Fruit fly (Drosophila melanogaster) whole organism, embryonic: ENCODE results near the gene CG8100.

ENCODE experiments used
- Ada2b ChIP-seq: fragments of 200-800 bp; sonication (Bioruptor generic); IDR thresholded peaks from 2 replicates; pipeline ENCODE4 v1.3.6; 2022; ENCODE audit warnings: missing biosample characterization, missing genetic modification characterization
- Antp ChIP-seq: fragments of 200-800 bp; sonication (Bioruptor generic); optimal IDR thresholded peaks from 3 replicates; lab custom pipeline; 2016; ENCODE audit warnings: missing biosample characterization, missing genetic modification characterization
- CG11456 ChIP-seq: fragments of 200-800 bp; sonication (Bioruptor generic); IDR thresholded peaks from 3 replicates; pipeline ENCODE4 v1.3.6; 2022; ENCODE audit warnings: missing biosample characterization, missing genetic modification characterization
- CG12391 ChIP-seq: fragments of 200-800 bp; sonication (Bioruptor generic); optimal IDR thresholded peaks from 3 replicates; lab custom pipeline; 2018; ENCODE audit warnings: missing biosample characterization, mild to moderate bottlenecking, missing genetic modification characterization, moderate library complexity
- CG13123 ChIP-seq: fragments of 200-800 bp; sonication (Bioruptor generic); optimal IDR thresholded peaks from 2 replicates; lab custom pipeline; 2016; ENCODE audit warnings: missing biosample characterization, missing genetic modification characterization
- CG13894 ChIP-seq: fragments of 200-800 bp; sonication (Bioruptor generic); optimal IDR thresholded peaks from 3 replicates; lab custom pipeline; 2018; ENCODE audit warnings: missing biosample characterization, mild to moderate bottlenecking, missing genetic modification characterization, moderate library complexity
- CG15073 ChIP-seq: fragments of 200-800 bp; sonication (Bioruptor generic); optimal IDR thresholded peaks from 2 replicates; lab custom pipeline; 2016; ENCODE audit warnings: missing biosample characterization, missing genetic modification characterization
- CG17385 ChIP-seq: fragments of 200-800 bp; sonication (Bioruptor generic); optimal IDR thresholded peaks from 3 replicates; lab custom pipeline; 2018; ENCODE audit warnings: missing biosample characterization, mild to moderate bottlenecking, missing genetic modification characterization
- CG17802 ChIP-seq: fragments of 200-800 bp; sonication (Bioruptor generic); optimal IDR thresholded peaks from 2 replicates; lab custom pipeline; 2018; ENCODE audit warnings: missing biosample characterization, mild to moderate bottlenecking, missing genetic modification characterization, moderate library complexity
- CG31365 ChIP-seq: fragments of 200-800 bp; sonication (Bioruptor generic); optimal IDR thresholded peaks from 2 replicates; lab custom pipeline; 2018; ENCODE audit warnings: missing biosample characterization, mild to moderate bottlenecking, missing genetic modification characterization
- CG31441 ChIP-seq: fragments of 200-800 bp; sonication (Bioruptor generic); IDR thresholded peaks from 2 replicates; pipeline ENCODE4 v1.3.6; 2022; ENCODE audit warnings: missing biosample characterization, missing genetic modification characterization
- CG3407 ChIP-seq: fragments of 200-800 bp; sonication (Bioruptor generic); optimal IDR thresholded peaks from 2 replicates; lab custom pipeline; 2018; ENCODE audit warnings: missing biosample characterization, mild to moderate bottlenecking, missing genetic modification characterization
- CG43689 ChIP-seq: fragments of 200-800 bp; sonication (Bioruptor generic); IDR thresholded peaks from 2 replicates; pipeline ENCODE4 v1.3.6; 2022; ENCODE audit warnings: missing biosample characterization, missing genetic modification characterization
- CG7786 ChIP-seq: fragments of 200-800 bp; sonication (Bioruptor generic); optimal IDR thresholded peaks from 2 replicates; lab custom pipeline; 2016; ENCODE audit warnings: missing biosample characterization, missing genetic modification characterization
- CG7839 ChIP-seq: fragments of 200-800 bp; sonication (Bioruptor generic); optimal IDR thresholded peaks from 3 replicates; lab custom pipeline; 2018; ENCODE audit warnings: missing biosample characterization, mild to moderate bottlenecking, missing genetic modification characterization, moderate library complexity
- CG7928 ChIP-seq: fragments of 200-800 bp; sonication (Bioruptor generic); optimal IDR thresholded peaks from 2 replicates; lab custom pipeline; 2017; ENCODE audit warnings: missing biosample characterization, mild to moderate bottlenecking, missing genetic modification characterization
- CG9817 ChIP-seq: fragments of 200-800 bp; sonication (Bioruptor generic); optimal IDR thresholded peaks from 2 replicates; lab custom pipeline; 2018; ENCODE audit warnings: missing biosample characterization, mild to moderate bottlenecking, missing genetic modification characterization, moderate library complexity
- D19B ChIP-seq: fragments of 200-800 bp; sonication (Bioruptor generic); optimal IDR thresholded peaks from 2 replicates; lab custom pipeline; 2017; ENCODE audit warnings: missing biosample characterization, mild to moderate bottlenecking, missing genetic modification characterization
- Dbx ChIP-seq: fragments of 200-800 bp; sonication (Bioruptor generic); IDR thresholded peaks from 3 replicates; pipeline ENCODE4 v1.3.6; 2022; ENCODE audit warnings: missing biosample characterization, missing genetic modification characterization
- Dfd ChIP-seq, 2 experiments: fragments of >200 bp; optimal IDR thresholded peaks; 2 replicates each; lab custom pipeline; 2017; ENCODE audit warnings: missing biosample characterization in 2 of 2, missing genetic modification characterization in 2 of 2
- Eip74EF ChIP-seq, 2 experiments: fragments of 200-800 bp in 1 of 2; fragments of >200 bp in 1 of 2; sonication (Bioruptor generic) in 1 of 2; optimal IDR thresholded peaks; 2 replicates each; lab custom pipeline; 2017 to 2019; ENCODE audit warnings: missing biosample characterization in 2 of 2, missing genetic modification characterization in 2 of 2, mild to moderate bottlenecking in 1 of 2, moderate library complexity in 1 of 2
- Elba2 ChIP-seq: fragments of 200-800 bp; sonication (Bioruptor generic); optimal IDR thresholded peaks from 3 replicates; lab custom pipeline; 2016; ENCODE audit warnings: missing biosample characterization, missing genetic modification characterization
- GATAe ChIP-seq: fragments of 200-800 bp; sonication (Bioruptor generic); conservative IDR thresholded peaks from 2 replicates; pipeline ENCODE4 v1.3.6; 2022; ENCODE audit warnings: missing biosample characterization, missing genetic modification characterization
- Hr78 ChIP-seq, 2 experiments: fragments of 200-800 bp in 1 of 2; fragments of >200 bp in 1 of 2; sonication (Bioruptor generic) in 1 of 2; optimal IDR thresholded peaks; 2 replicates each; lab custom pipeline; 2017 to 2019; ENCODE audit warnings: missing biosample characterization in 2 of 2, missing genetic modification characterization in 2 of 2, mild to moderate bottlenecking in 1 of 2, moderate library complexity in 1 of 2
- Max ChIP-seq: fragments of 200-800 bp; sonication (Bioruptor generic); optimal IDR thresholded peaks from 2 replicates; lab custom pipeline; 2016; ENCODE audit warnings: missing biosample characterization, mild to moderate bottlenecking, missing genetic modification characterization
- Nf-YB ChIP-seq: fragments of 200-800 bp; sonication (Bioruptor generic); optimal IDR thresholded peaks from 3 replicates; lab custom pipeline; 2019; ENCODE audit warnings: missing biosample characterization, mild to moderate bottlenecking, missing genetic modification characterization, moderate library complexity
- Usf ChIP-seq: fragments of 200-800 bp; sonication (Bioruptor generic); optimal IDR thresholded peaks from 2 replicates; lab custom pipeline; 2017; ENCODE audit warnings: missing genotype, missing biosample characterization, missing genetic modification characterization
- YL-1 ChIP-seq: fragments of 200-800 bp; sonication (Bioruptor generic); optimal IDR thresholded peaks from 3 replicates; lab custom pipeline; 2017; ENCODE audit warnings: missing biosample characterization, mild to moderate bottlenecking, missing genetic modification characterization
- ara ChIP-seq: fragments of 200-800 bp; sonication (Bioruptor generic); IDR thresholded peaks from 2 replicates; pipeline ENCODE4 v1.3.6; 2022; ENCODE audit warnings: missing biosample characterization, missing genetic modification characterization
- chif ChIP-seq, 2 experiments: fragments of 200-800 bp; sonication (Bioruptor generic); optimal IDR thresholded peaks; 3 replicates each; lab custom pipeline; 2016; ENCODE audit warnings: missing biosample characterization in 2 of 2, missing genetic modification characterization in 2 of 2
- corto ChIP-seq: fragments of 200-800 bp; sonication (Bioruptor generic); optimal IDR thresholded peaks from 2 replicates; lab custom pipeline; 2016; ENCODE audit warnings: missing biosample characterization, mild to moderate bottlenecking, missing genetic modification characterization, moderate library complexity
- croc ChIP-seq: fragments of 200-800 bp; sonication (Bioruptor generic); conservative IDR thresholded peaks from 3 replicates; pipeline ENCODE4 v1.3.6; 2022; ENCODE audit warnings: missing biosample characterization, missing genetic modification characterization
- crol ChIP-seq: fragments of 200-800 bp; sonication (Bioruptor generic); IDR thresholded peaks from 2 replicates; pipeline ENCODE4 v1.3.6; 2022; ENCODE audit warnings: missing biosample characterization, missing genetic modification characterization
- exex ChIP-seq: fragments of 200-800 bp; sonication (Bioruptor generic); optimal IDR thresholded peaks from 4 replicates; lab custom pipeline; 2018; ENCODE audit warnings: missing biosample characterization, mild to moderate bottlenecking, missing genetic modification characterization, moderate library complexity
- fd3F ChIP-seq: fragments of 200-800 bp; sonication (Bioruptor generic); optimal IDR thresholded peaks from 2 replicates; lab custom pipeline; 2018; ENCODE audit warnings: missing biosample characterization, mild to moderate bottlenecking, missing genetic modification characterization, moderate library complexity
- grau ChIP-seq: fragments of 200-800 bp; optimal IDR thresholded peaks from 3 replicates; lab custom pipeline; 2019; ENCODE audit warnings: missing biosample characterization, mild to moderate bottlenecking, missing genetic modification characterization, moderate library complexity
- gro ChIP-seq: fragments of 200-800 bp; sonication (Bioruptor generic); optimal IDR thresholded peaks from 2 replicates; lab custom pipeline; 2016; ENCODE audit warnings: missing biosample characterization, missing genetic modification characterization
- her ChIP-seq: fragments of 200-800 bp; sonication (Bioruptor generic); optimal IDR thresholded peaks from 2 replicates; lab custom pipeline; 2016; ENCODE audit warnings: missing biosample characterization, missing genetic modification characterization
- ken ChIP-seq: fragments of 200-800 bp; sonication (Bioruptor generic); IDR thresholded peaks from 3 replicates; pipeline ENCODE4 v1.3.6; 2022; ENCODE audit warnings: missing biosample characterization, missing genetic modification characterization
- lilli ChIP-seq: fragments of 200-800 bp; sonication (Bioruptor generic); optimal IDR thresholded peaks from 3 replicates; lab custom pipeline; 2016; ENCODE audit warnings: missing biosample characterization, missing genetic modification characterization
- maf-S ChIP-seq: fragments of 200-800 bp; sonication (Bioruptor generic); optimal IDR thresholded peaks from 2 replicates; lab custom pipeline; 2016; ENCODE audit warnings: missing biosample characterization, missing genetic modification characterization
- mld ChIP-seq: fragments of 200-800 bp; sonication (Bioruptor generic); IDR thresholded peaks from 3 replicates; pipeline ENCODE4 v1.3.6; 2022; ENCODE audit warnings: missing biosample characterization, missing genetic modification characterization; ENCODE audit not compliant: partially characterized antibody
- nerfin-2 ChIP-seq: fragments of 200-800 bp; sonication (Bioruptor generic); IDR thresholded peaks from 2 replicates; pipeline ENCODE4 v1.3.6; 2022; ENCODE audit warnings: missing biosample characterization, missing genetic modification characterization; ENCODE audit not compliant: partially characterized antibody
- phol ChIP-seq: fragments of 200-800 bp; sonication (Bioruptor generic); optimal IDR thresholded peaks from 3 replicates; lab custom pipeline; 2018; ENCODE audit warnings: missing biosample characterization, mild to moderate bottlenecking, missing genetic modification characterization, moderate library complexity
- prd ChIP-seq, 3 experiments: fragments of >200 bp in 2 of 3; fragments of 200-800 bp in 1 of 3; sonication (Bioruptor generic) in 1 of 3; optimal IDR thresholded peaks in 2 of 3; IDR thresholded peaks in 1 of 3; 2 replicates in 2 of 3; 3 replicates in 1 of 3; pipeline versions ENCODE4 v1.3.6 to Lab custom; 2017 to 2022; ENCODE audit warnings: missing biosample characterization in 1 of 3, missing genetic modification characterization in 1 of 3
- row ChIP-seq: fragments of 200-800 bp; sonication (Bioruptor generic); IDR thresholded peaks from 3 replicates; pipeline ENCODE4 v1.3.6; 2022; ENCODE audit warnings: missing biosample characterization, missing genetic modification characterization
- scrt ChIP-seq: fragments of 200-800 bp; sonication (Bioruptor generic); optimal IDR thresholded peaks from 2 replicates; lab custom pipeline; 2018; ENCODE audit warnings: missing biosample characterization, mild to moderate bottlenecking, missing genetic modification characterization, moderate library complexity
- trem ChIP-seq: fragments of 200-800 bp; optimal IDR thresholded peaks from 3 replicates; lab custom pipeline; 2019; ENCODE audit warnings: missing biosample characterization, mild to moderate bottlenecking, missing genetic modification characterization, moderate library complexity
- ttk ChIP-seq: fragments of 200-800 bp; sonication (Bioruptor generic); IDR thresholded peaks from 2 replicates; pipeline ENCODE4 v2.1.2; 2022; ENCODE audit warnings: missing biosample characterization, missing genetic modification characterization

The CG8100 gene

dm6 chr3L:14111411-14111810 lies 28.0 kb downstream of the CG8100 start (continued):
- TF ChIP-seq Usf (GFP tag; lab: Kevin White, UChicago) (peak; percentile 60), fd3F (GFP tag; lab: Kevin White, UChicago) (peak; percentile 69), CG13123 (GFP tag; lab: Kevin White, UChicago) (peak; percentile 77), CG13894 (tag; lab: Kevin White, UChicago) (no peak), D19B (GFP tag; lab: Kevin White, UChicago) (peak; percentile 17), exex (tag; lab: Kevin White, UChicago) (no peak), CG7786 (GFP tag; lab: Kevin White, UChicago) (peak; percentile 80), CG12391 (peak; percentile 64), grau (tag; lab: Kevin White, UChicago) (peak; percentile 91), Ada2b (GFP tag; lab: Robert Waterston, UW) (peak; percentile 39; the same call in 1 of the 2 replicates), crol (GFP tag; lab: Robert Waterston, UW) (no peak), CG31365 (tag; lab: Kevin White, UChicago) (peak; percentile 50), YL-1 (GFP tag; lab: Kevin White, UChicago) (no peak), lilli (GFP tag; lab: Kevin White, UChicago) (peak; percentile 82), CG31441 (GFP tag; lab: Robert Waterston, UW) (peak; percentile 61), maf-S (GFP tag; lab: Kevin White, UChicago) (peak; percentile 87), CG3407 (GFP tag; lab: Kevin White, UChicago) (peak; percentile 49), Max (GFP tag; lab: Kevin White, UChicago) (peak; percentile 20), GATAe (GFP tag; lab: Robert Waterston, UW) (peak; percentile 27; the same call in 1 of the 2 replicates), scrt (GFP tag; lab: Kevin White, UChicago) (peak; percentile 14), CG11456 (GFP tag; lab: Robert Waterston, UW) (peak; percentile 98), Eip74EF (GFP tag; optimal IDR thresholded peaks at IDR 0.05; lab: Kevin White, UChicago) (no peak), Nf-YB (GFP tag; lab: Kevin White, UChicago) (peak; percentile 44), CG43689 (GFP tag; lab: Robert Waterston, UW) (0 out of 2 replicates have a peak, but pooled peaks have one; percentile 17), CG17385 (GFP tag; lab: Kevin White, UChicago) (peak; percentile 13), prd (optimal IDR thresholded peaks at IDR 0.05; lab: Kevin White, UChicago) (no peak), prd (GFP tag; IDR thresholded peaks at IDR 0.05; lab: Robert Waterston, UW) (peak; percentile 88), corto (GFP tag; lab: Kevin White, UChicago) (no peak), Antp (peak; percentile 86), gro (GFP tag; lab: Kevin White, UChicago) (peak; percentile 82), chif (GFP tag; optimal IDR thresholded peaks at IDR 0.05; lab: Kevin White, UChicago) (peak; percentile 77 to 93), croc (GFP tag; lab: Robert Waterston, UW) (peak; percentile 69; the same call in 2 of the 3 replicates), CG17802 (tag; lab: Kevin White, UChicago) (peak; percentile 48), her (GFP tag; lab: Kevin White, UChicago) (peak; percentile 77), Hr78 (GFP tag; optimal IDR thresholded peaks at IDR 0.05; lab: Kevin White, UChicago) (no peak), CG9817 (tag; lab: Kevin White, UChicago) (peak; percentile 93), trem (peak; percentile 66), phol (tag; lab: Kevin White, UChicago) (peak; percentile 78), CG7839 (tag; lab: Kevin White, UChicago) (peak; percentile 82), CG7928 (GFP tag; lab: Kevin White, UChicago) (no peak), ken (peak; percentile 86), Dbx (GFP tag; lab: Robert Waterston, UW) (peak; percentile 80), Elba2 (peak; percentile 57), ara (GFP tag; lab: Robert Waterston, UW) (peak; percentile 53; the same call in 1 of the 2 replicates), ttk (GFP tag; lab: Robert Waterston, UW) (peak; percentile 69; the same call in 1 of the 2 replicates), CG15073 (peak; percentile 55), Dfd (GFP tag; optimal IDR thresholded peaks at IDR 0.05; lab: Kevin White, UChicago) (no peak), mld (GFP tag; lab: Robert Waterston, UW) (no peak), row (GFP tag; lab: Robert Waterston, UW) (peak; percentile 71), nerfin-2 (GFP tag; lab: Robert Waterston, UW) (no peak)
